Worm (Caenorhabditis elegans) whole organism, L4 larva: ENCODE results near the gene faah-2.

Experiments
- F10B5.3 ChIP-seq: sonication (generic microtip); optimal IDR thresholded peaks from 2 replicates; lab custom pipeline; 2016; ENCODE audit warnings: mild to moderate bottlenecking, missing genetic modification characterization, missing compliant biosample characterization
- R02D3.7 ChIP-seq: fragments of 150-350 bp; sonication (generic microtip); optimal IDR thresholded peaks from 3 replicates; lab custom pipeline; 2014; ENCODE audit warnings: missing biosample characterization, missing genetic modification characterization
- T26A8.4 ChIP-seq: fragments of 200-800 bp; sonication (Bioruptor generic); IDR thresholded peaks from 2 replicates; pipeline ENCODE4 v1.3.6; 2022; ENCODE audit warnings: missing genetic modification characterization, missing compliant biosample characterization
- Y105C5A.15 ChIP-seq: fragments of 200-800 bp; sonication (Bioruptor generic); IDR thresholded peaks from 2 replicates; pipeline ENCODE4 v1.3.6; 2022; ENCODE audit warnings: missing genetic modification characterization, missing compliant biosample characterization
- Y48G9A.11 ChIP-seq: fragments of 200-800 bp; sonication (Bioruptor generic); IDR thresholded peaks from 2 replicates; pipeline ENCODE4 v1.3.6; 2022; ENCODE audit warnings: missing genetic modification reagents, missing genetic modification characterization, missing compliant biosample characterization
- ZK337.2 ChIP-seq: fragments of 200-800 bp; sonication (Bioruptor generic); IDR thresholded peaks from 2 replicates; pipeline ENCODE4 v1.3.6; 2022; ENCODE audit warnings: missing genetic modification reagents, missing genetic modification characterization, missing compliant biosample characterization
- ama-1 ChIP-seq: fragments of 150-350 bp; optimal IDR thresholded peaks from 2 replicates; lab custom pipeline; 2014; ENCODE audit warnings: inconsistent platforms, mixed read lengths
- arid-1 ChIP-seq: fragments of 200-800 bp; sonication (Bioruptor generic); conservative IDR thresholded peaks from 2 replicates; pipeline ENCODE4 v1.3.6; 2022; ENCODE audit warnings: missing genetic modification reagents, missing genetic modification characterization, missing compliant biosample characterization
- attf-4 ChIP-seq: sonication (generic microtip); optimal IDR thresholded peaks from 3 replicates; lab custom pipeline; 2017; ENCODE audit warnings: missing biosample characterization, missing genetic modification characterization
- ctbp-1 ChIP-seq: fragments of 200-800 bp; sonication (Bioruptor generic); IDR thresholded peaks from 2 replicates; pipeline ENCODE4 v1.3.6; 2022; ENCODE audit warnings: missing genetic modification reagents, missing genetic modification characterization, missing compliant biosample characterization
- daf-16 ChIP-seq, 3 experiments: sonication (generic microtip); optimal IDR thresholded peaks; 2 replicates each; lab custom pipeline; 2016 to 2017; ENCODE audit warnings: missing genetic modification characterization in 3 of 3, missing genetic modification reagents in 3 of 3, mild to moderate bottlenecking in 2 of 3, missing compliant biosample characterization in 2 of 3, missing biosample characterization in 1 of 3, moderate library complexity in 1 of 3
- daf-8 ChIP-seq: fragments of 200-800 bp; sonication (Bioruptor generic); IDR thresholded peaks from 2 replicates; pipeline ENCODE4 v1.3.6; 2022; ENCODE audit warnings: missing genetic modification characterization, missing compliant biosample characterization
- dpl-1 ChIP-seq: fragments of 150-350 bp; optimal IDR thresholded peaks from 2 replicates; lab custom pipeline; 2014; ENCODE audit warnings: missing biosample characterization, missing genetic modification reagents, missing genetic modification characterization
- dve-1 ChIP-seq: sonication (generic microtip); optimal IDR thresholded peaks from 2 replicates; lab custom pipeline; 2017; ENCODE audit warnings: antibody characterized with exemption, mild to moderate bottlenecking, missing genetic modification characterization, missing compliant biosample characterization; ENCODE audit not compliant: insufficient read depth
- egl-27 ChIP-seq: sonication (generic microtip); optimal IDR thresholded peaks from 3 replicates; lab custom pipeline; 2017; ENCODE audit warnings: missing biosample characterization, missing genetic modification reagents, missing genetic modification characterization
- fos-1 ChIP-seq: fragments of 150-350 bp; optimal IDR thresholded peaks from 2 replicates; lab custom pipeline; 2014; ENCODE audit warnings: missing biosample characterization, missing genetic modification characterization
- hlh-11 ChIP-seq: fragments of 200-800 bp; sonication (Bioruptor generic); optimal IDR thresholded peaks from 2 replicates; lab custom pipeline; 2018; ENCODE audit warnings: mild to moderate bottlenecking, missing genetic modification characterization, missing compliant biosample characterization
- hmg-1.1 ChIP-seq: fragments of 200-800 bp; sonication (Bioruptor generic); IDR thresholded peaks from 2 replicates; pipeline ENCODE4 v1.3.6; 2022; ENCODE audit warnings: missing genetic modification reagents, missing genetic modification characterization, missing compliant biosample characterization
- jun-1 ChIP-seq: fragments of 150-350 bp; optimal IDR thresholded peaks from 2 replicates; lab custom pipeline; 2014; ENCODE audit warnings: missing biosample characterization, missing genetic modification reagents, missing genetic modification characterization
- lsy-2 ChIP-seq, 2 experiments: fragments of 150-350 bp in 1 of 2; sonication (generic microtip) in 1 of 2; optimal IDR thresholded peaks; 2 replicates each; lab custom pipeline; 2014 to 2017; ENCODE audit warnings: missing biosample characterization in 2 of 2, missing genetic modification characterization in 2 of 2
- madf-9 ChIP-seq: fragments of 200-800 bp; sonication (Bioruptor generic); conservative IDR thresholded peaks from 2 replicates; pipeline ENCODE4 v1.3.6; 2022; ENCODE audit warnings: missing genetic modification reagents, missing genetic modification characterization, missing compliant biosample characterization
- mdl-1 ChIP-seq, 2 experiments: fragments of 150-350 bp in 1 of 2; sonication (generic microtip) in 1 of 2; optimal IDR thresholded peaks; 2 replicates each; lab custom pipeline; 2014 to 2017; ENCODE audit warnings: missing biosample characterization in 2 of 2, missing genetic modification characterization in 2 of 2
- mep-1 ChIP-seq: fragments of 150-350 bp; sonication (generic microtip); optimal IDR thresholded peaks from 3 replicates; lab custom pipeline; 2014; ENCODE audit warnings: missing biosample characterization, missing genetic modification characterization
- mes-2 ChIP-seq: sonication (generic microtip); optimal IDR thresholded peaks from 2 replicates; lab custom pipeline; 2016; ENCODE audit warnings: missing genotype, mild to moderate bottlenecking, missing genetic modification characterization, missing compliant biosample characterization; ENCODE audit not compliant: poor library complexity, severe bottlenecking
- nhr-10 ChIP-seq: fragments of 150-350 bp; optimal IDR thresholded peaks from 2 replicates; lab custom pipeline; 2014; ENCODE audit warnings: missing biosample characterization, missing genetic modification characterization
- nhr-102 ChIP-seq: sonication (generic microtip); optimal IDR thresholded peaks from 2 replicates; lab custom pipeline; 2016; ENCODE audit warnings: mild to moderate bottlenecking, missing genetic modification characterization, moderate library complexity, missing compliant biosample characterization
- nhr-28 ChIP-seq: fragments of 150-350 bp; optimal IDR thresholded peaks from 2 replicates; lab custom pipeline; 2014; ENCODE audit warnings: missing biosample characterization, missing genetic modification characterization
- nhr-41 ChIP-seq: fragments of 200-800 bp; sonication (Bioruptor generic); IDR thresholded peaks from 2 replicates; pipeline ENCODE4 v1.3.6; 2022; ENCODE audit warnings: missing genetic modification reagents, missing genetic modification characterization, missing compliant biosample characterization
- nhr-48 ChIP-seq: sonication (generic microtip); optimal IDR thresholded peaks from 2 replicates; lab custom pipeline; 2016; ENCODE audit warnings: mild to moderate bottlenecking, missing genetic modification characterization, missing compliant biosample characterization
- nhr-6 ChIP-seq: fragments of 150-350 bp; optimal IDR thresholded peaks from 2 replicates; lab custom pipeline; 2014; ENCODE audit warnings: missing biosample characterization, missing genetic modification characterization
- pha-4 ChIP-seq, 2 experiments: fragments of 150-350 bp in 1 of 2; fragments of 200-800 bp in 1 of 2; sonication (Bioruptor generic) in 1 of 2; IDR thresholded peaks in 1 of 2; optimal IDR thresholded peaks in 1 of 2; 2 replicates each; pipeline versions ENCODE4 v1.3.6 to Lab custom; 2014 to 2022; ENCODE audit warnings: missing genetic modification characterization in 2 of 2, missing genetic modification reagents in 2 of 2, missing biosample characterization in 1 of 2, missing compliant biosample characterization in 1 of 2
- php-3 ChIP-seq: fragments of 200-800 bp; sonication (Bioruptor generic); IDR thresholded peaks from 2 replicates; pipeline ENCODE4 v1.3.6; 2022; ENCODE audit warnings: missing genetic modification reagents, missing genetic modification characterization, missing compliant biosample characterization
- rbr-2 ChIP-seq: sonication (generic microtip); optimal IDR thresholded peaks from 2 replicates; lab custom pipeline; 2016; ENCODE audit warnings: missing genotype, missing genetic modification characterization, missing compliant biosample characterization
- sdz-12 ChIP-seq: fragments of 200-800 bp; sonication (Bioruptor generic); optimal IDR thresholded peaks from 2 replicates; lab custom pipeline; 2018; ENCODE audit warnings: mild to moderate bottlenecking, missing genetic modification characterization, missing compliant biosample characterization
- snpc-1.2 ChIP-seq: fragments of 200-800 bp; sonication (Bioruptor generic); IDR thresholded peaks from 2 replicates; pipeline ENCODE4 v1.3.6; 2022; ENCODE audit warnings: missing genetic modification reagents, missing genetic modification characterization, missing compliant biosample characterization
- snpc-4 ChIP-seq: fragments of 150-350 bp; optimal IDR thresholded peaks from 2 replicates; lab custom pipeline; 2014; ENCODE audit warnings: missing biosample characterization, missing genetic modification characterization
- spr-3 ChIP-seq: fragments of 200-800 bp; sonication (Bioruptor generic); optimal IDR thresholded peaks from 2 replicates; lab custom pipeline; 2018; ENCODE audit warnings: mild to moderate bottlenecking, missing genetic modification characterization, missing compliant biosample characterization
- tra-1 ChIP-seq: fragments of 200-800 bp; sonication (Bioruptor generic); IDR thresholded peaks from 2 replicates; pipeline ENCODE4 v1.3.6; 2022; ENCODE audit warnings: missing genetic modification reagents, missing genetic modification characterization, missing compliant biosample characterization
- unc-130 ChIP-seq: sonication (generic microtip); optimal IDR thresholded peaks from 2 replicates; lab custom pipeline; 2016; ENCODE audit warnings: missing genetic modification reagents, missing genetic modification characterization, missing compliant biosample characterization
- unc-62 ChIP-seq, 3 experiments: fragments of 150-350 bp in 1 of 3; sonication (generic microtip); optimal IDR thresholded peaks in 2 of 3; peaks in 1 of 3; 1 replicate in 1 of 3; 2 replicates in 2 of 3; lab custom pipeline; 2014 to 2017; ENCODE audit warnings: missing biosample characterization in 3 of 3, missing genetic modification characterization in 3 of 3, missing genetic modification reagents in 3 of 3, missing genotype in 1 of 3
- zag-1 ChIP-seq: fragments of 150-350 bp; optimal IDR thresholded peaks from 2 replicates; lab custom pipeline; 2014; ENCODE audit warnings: missing biosample characterization, missing genetic modification characterization
- zip-2 ChIP-seq: fragments of 150-350 bp; optimal IDR thresholded peaks from 2 replicates; lab custom pipeline; 2014; ENCODE audit warnings: missing biosample characterization, missing genetic modification characterization
- ztf-7 ChIP-seq: fragments of 150-350 bp; optimal IDR thresholded peaks from 2 replicates; lab custom pipeline; 2014; ENCODE audit warnings: missing biosample characterization, missing genetic modification characterization

Gene faah-2

DNA sequence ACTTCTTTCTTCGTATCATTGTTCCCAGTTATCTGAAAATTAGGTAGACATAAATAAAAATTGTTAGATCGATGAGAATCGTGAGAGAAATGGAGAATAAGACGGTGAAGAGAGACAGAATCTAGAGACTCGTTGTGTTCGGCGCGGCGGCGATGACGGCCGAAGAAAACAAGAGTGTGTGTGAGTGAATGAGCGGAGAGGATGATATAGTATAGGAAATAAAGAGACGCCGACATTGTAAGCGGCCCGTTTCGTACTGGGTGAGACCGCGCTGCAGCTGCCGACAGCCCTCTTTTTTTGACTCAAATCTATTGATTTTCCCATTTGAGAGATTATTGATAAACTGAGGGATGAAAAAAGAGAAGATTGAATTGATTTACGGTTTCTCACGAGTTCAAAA is 40.1 kb upstream of the faah-2 start, which contains the start of gene Y42H9AR.4 (continued):
- peak; percentile 70 for TF ChIP-seq hlh-11 (tag; lab: Kevin White, UChicago)
- peak; percentile 29 for TF ChIP-seq rbr-2 (tag; lab: Kevin White, UChicago)
- peak; percentile 43 for TF ChIP-seq mep-1
- no peak for TF ChIP-seq unc-130 (GFP tag; lab: Kevin White, UChicago)
- TF ChIP-seq lsy-2 (tag; optimal IDR thresholded peaks at IDR 0.05; lab: Kevin White, UChicago): peak in 1 of 2 experiments; percentile 45
- peak in 1 of 2 experiments; percentile 66 for TF ChIP-seq unc-62 (GFP tag; optimal IDR thresholded peaks at IDR 0.05 in 1 of 2; lab: Kevin White, UChicago)
- no peak for TF ChIP-seq unc-62 (tag; optimal IDR thresholded peaks at IDR 0.05; lab: Kevin White, UChicago)
- TF ChIP-seq spr-3 (GFP tag; lab: Kevin White, UChicago): no peak
- 0 out of 2 replicates have a peak, but pooled peaks have one; percentile 4 for TF ChIP-seq arid-1
- no peak for TF ChIP-seq jun-1 (tag; lab: Kevin White, UChicago)
- TF ChIP-seq Y105C5A.15 (GFP tag; lab: Robert Waterston, UW): no peak
- no peak for TF ChIP-seq Y48G9A.11
- TF ChIP-seq nhr-28 (tag; lab: Kevin White, UChicago): peak; percentile 53
- no peak for TF ChIP-seq R02D3.7
- 0 out of 2 replicates have a peak, but pooled peaks have one; percentile 8 for TF ChIP-seq madf-9 (GFP tag; lab: Robert Waterston, UW)
- TF ChIP-seq ama-1 (lab: Kevin White, UChicago): no peak
- TF ChIP-seq nhr-102 (tag; lab: Kevin White, UChicago): no peak
- TF ChIP-seq snpc-1.2 (GFP tag; lab: Robert Waterston, UW): no peak
- TF ChIP-seq F10B5.3 (tag; lab: Kevin White, UChicago): no peak
- no peak for TF ChIP-seq egl-27
- no peak for TF ChIP-seq zag-1 (tag; lab: Kevin White, UChicago)
- peak; percentile 34 for TF ChIP-seq dve-1 (tag; lab: Kevin White, UChicago)
- TF ChIP-seq T26A8.4 (GFP tag; lab: Robert Waterston, UW): no peak
- TF ChIP-seq daf-8: no peak
- TF ChIP-seq ctbp-1 (GFP tag; lab: Robert Waterston, UW): peak; percentile 33; the same call in 1 of the 2 replicates
- TF ChIP-seq zip-2 (tag; lab: Kevin White, UChicago): no peak
- TF ChIP-seq hmg-1.1: peak; percentile 60; the same call in 1 of the 2 replicates
- TF ChIP-seq nhr-6 (tag; lab: Kevin White, UChicago): peak; percentile 5
- TF ChIP-seq sdz-12 (GFP tag; lab: Kevin White, UChicago): no peak
- no peak for TF ChIP-seq pha-4 (GFP tag; IDR thresholded peaks at IDR 0.05; lab: Robert Waterston, UW)
- TF ChIP-seq pha-4 (tag; optimal IDR thresholded peaks at IDR 0.05; lab: Kevin White, UChicago): no peak
- TF ChIP-seq ZK337.2: no peak
- TF ChIP-seq mdl-1 (tag; optimal IDR thresholded peaks at IDR 0.05; lab: Kevin White, UChicago): no peak
- no peak for TF ChIP-seq fos-1 (tag; lab: Kevin White, UChicago)
- peak; percentile 59 for TF ChIP-seq mes-2 (tag; lab: Kevin White, UChicago)
- peak; percentile 45 for TF ChIP-seq nhr-48 (tag; lab: Kevin White, UChicago)
- TF ChIP-seq php-3 (GFP tag; lab: Robert Waterston, UW): no peak
- TF ChIP-seq ztf-7 (tag; lab: Kevin White, UChicago): no peak
- TF ChIP-seq, all 104 proteins: peak for 19

DNA sequence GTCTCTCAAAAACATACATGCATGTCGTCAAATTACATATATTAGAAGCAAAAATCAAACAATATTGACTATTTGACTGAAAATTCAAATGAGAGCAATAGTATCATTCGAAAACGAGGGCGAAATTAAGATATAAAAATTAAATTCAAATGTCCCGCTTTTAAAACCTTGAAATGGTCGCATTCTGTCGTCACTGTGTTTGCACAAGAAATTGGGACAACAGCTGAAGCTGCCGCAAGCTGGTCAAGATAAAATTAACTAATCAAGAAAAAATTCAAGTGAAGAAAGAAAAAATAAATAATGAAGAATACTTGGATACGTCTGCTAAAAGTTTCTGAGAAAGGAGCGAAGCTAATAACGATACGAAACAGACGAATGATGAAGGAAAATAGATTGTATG is 39.6 kb upstream of the faah-2 start:
- TF ChIP-seq daf-8 (no peak), dve-1 (tag; lab: Kevin White, UChicago) (no peak), nhr-41 (GFP tag; lab: Robert Waterston, UW) (no peak), tra-1 (GFP tag; lab: Robert Waterston, UW) (no peak), daf-16 (GFP tag; optimal IDR thresholded peaks at IDR 0.05; lab: Kevin White, UChicago) (no peak), daf-16 (tag; optimal IDR thresholded peaks at IDR 0.05; lab: Kevin White, UChicago) (peak; percentile 1), dpl-1 (GFP tag; lab: Kevin White, UChicago) (peak; percentile 51), nhr-10 (no peak), mes-2 (tag; lab: Kevin White, UChicago) (peak; percentile 24), attf-4 (tag; lab: Kevin White, UChicago) (no peak), snpc-4 (tag; lab: Kevin White, UChicago) (no peak)
